Fruit fly (Drosophila melanogaster): Measurements from ENCODE around the gene MsR1.

MsR1 gene

DNA sequence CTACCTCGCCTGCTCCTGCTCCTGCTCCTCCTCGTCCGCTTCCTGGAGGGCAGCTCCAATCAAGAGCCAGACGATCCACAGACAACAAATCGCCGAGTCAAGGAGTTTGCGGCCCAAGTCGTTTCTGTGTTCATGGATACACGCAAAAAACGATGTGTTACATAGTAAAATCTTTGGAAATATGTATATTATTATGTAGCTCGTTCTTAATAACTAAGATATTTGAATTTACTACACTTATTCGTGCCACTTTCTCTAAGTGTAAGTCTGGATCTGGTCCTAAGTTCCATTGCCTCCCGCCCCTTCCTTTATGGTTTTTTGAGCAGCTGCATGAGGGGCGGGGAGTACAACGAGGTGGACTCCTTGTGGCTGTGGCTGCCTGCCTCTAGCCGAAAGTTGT is 63.9 kb downstream of the MsR1 start:
- TF ChIP-seq net (GFP tag; optimal IDR thresholded peaks at IDR 0.05) (peak; percentile 30), Hr39 (GFP tag; optimal IDR thresholded peaks at IDR 0.05) (no peak), Sox14 (GFP tag; optimal IDR thresholded peaks at IDR 0.05) (peak; percentile 61), CG3032 (tag; optimal IDR thresholded peaks at IDR 0.05) (peak; percentile 72), vri (GFP tag; optimal IDR thresholded peaks at IDR 0.05) (peak; percentile 44), salr (GFP tag; optimal IDR thresholded peaks at IDR 0.05) (peak in 1 of 2 experiments; percentile 6), CG6854 (GFP tag; optimal IDR thresholded peaks at IDR 0.05) (no peak), dac (GFP tag; optimal IDR thresholded peaks at IDR 0.05) (no peak), CG32006 (GFP tag; optimal IDR thresholded peaks at IDR 0.05) (peak; percentile 57), Eip75B (GFP tag; optimal IDR thresholded peaks at IDR 0.05) (peak; percentile 71), CG16779 (tag; optimal IDR thresholded peaks at IDR 0.05) (peak; percentile 32), Hr38 (GFP tag; optimal IDR thresholded peaks at IDR 0.05) (no peak), Eip78C (GFP tag) (peak; percentile 90), CG8632 (GFP tag; optimal IDR thresholded peaks at IDR 0.05) (peak; percentile 15), CG4318 (GFP tag; optimal IDR thresholded peaks at IDR 0.05) (peak; percentile 25), Ets96B (tag; optimal IDR thresholded peaks at IDR 0.05) (peak; percentile 72), spab (GFP tag; optimal IDR thresholded peaks at IDR 0.05) (peak; percentile 51), CG8119 (GFP tag; IDR thresholded peaks at IDR 0.05) (peak; percentile 65; the same call in 2 of the 3 replicates), CG6276 (GFP tag; optimal IDR thresholded peaks at IDR 0.05) (peak; percentile 34), CG3919 (GFP tag; optimal IDR thresholded peaks at IDR 0.05) (peak; percentile 57), CG1621 (tag; optimal IDR thresholded peaks at IDR 0.05) (peak; percentile 64), dsx (GFP tag; optimal IDR thresholded peaks at IDR 0.05; ENCODE audit: poor library complexity, severe bottlenecking) (peak; percentile 74), Met (GFP tag; optimal IDR thresholded peaks at IDR 0.05) (peak; percentile 40), lz (GFP tag; optimal IDR thresholded peaks at IDR 0.05) (peak; percentile 35), Sox15 (GFP tag; optimal IDR thresholded peaks at IDR 0.05) (no peak), ss (GFP tag; optimal IDR thresholded peaks at IDR 0.05) (peak; percentile 49 to 66), Gug (GFP tag; IDR thresholded peaks at IDR 0.05) (no peak), svp (GFP tag) (no peak), Ets21C (GFP tag; optimal IDR thresholded peaks at IDR 0.05) (no peak), CG31627 (GFP tag; optimal IDR thresholded peaks at IDR 0.05) (no peak), fd59A (GFP tag; optimal IDR thresholded peaks at IDR 0.05) (peak; percentile 38), cyc (GFP tag; optimal IDR thresholded peaks at IDR 0.05) (peak; percentile 0), Blimp-1 (GFP tag; optimal IDR thresholded peaks at IDR 0.05) (no peak), CG8319 (GFP tag; optimal IDR thresholded peaks at IDR 0.05) (peak; percentile 14), Smox (GFP tag; optimal IDR thresholded peaks at IDR 0.05) (no peak), CG10631 (GFP tag; optimal IDR thresholded peaks at IDR 0.05) (peak; percentile 79), fd85E (GFP tag; optimal IDR thresholded peaks at IDR 0.05) (no peak), CG11294 (GFP tag; IDR thresholded peaks at IDR 0.05) (no peak), OdsH (GFP tag; optimal IDR thresholded peaks at IDR 0.05) (peak; percentile 27), CG10669 (GFP tag; optimal IDR thresholded peaks at IDR 0.05) (peak; percentile 65), Eip93F (GFP tag; optimal IDR thresholded peaks at IDR 0.05) (no peak), CG15336 (GFP tag; IDR thresholded peaks at IDR 0.05) (peak; percentile 63), topi (GFP tag; optimal IDR thresholded peaks at IDR 0.05) (peak; percentile 30), pdm3 (GFP tag; optimal IDR thresholded peaks at IDR 0.05) (peak; percentile 55), Hr4 (GFP tag; optimal IDR thresholded peaks at IDR 0.05) (peak; percentile 68), CG34406 (GFP tag; optimal IDR thresholded peaks at IDR 0.05) (peak; percentile 13), CG6163 (GFP tag; IDR thresholded peaks at IDR 0.05) (peak; percentile 69), CG6808 (GFP tag; optimal IDR thresholded peaks at IDR 0.05) (peak; percentile 66), CG7368 (GFP tag; optimal IDR thresholded peaks at IDR 0.05) (peak; percentile 9), CG6792 (GFP tag; optimal IDR thresholded peaks at IDR 0.05) (peak; percentile 58), CG11902 (GFP tag; optimal IDR thresholded peaks at IDR 0.05) (no peak), CG11762 (GFP tag; optimal IDR thresholded peaks at IDR 0.05; ENCODE audit: insufficient read depth) (peak; percentile 44)

Data from whole organism, prepupa.